Fruit fly (Drosophila melanogaster) whole organism, pupa: ENCODE measurements around the gene Bfc.
A peak's percentile ranks its signal among the peaks of the same experiment; 100 is the strongest.

ENCODE experiments used
- CG13204 ChIP-seq: fragments of 200-800 bp; sonication (Bioruptor generic); optimal IDR thresholded peaks from 2 replicates; lab custom pipeline; 2018; ENCODE audit warnings: missing biosample characterization, mild to moderate bottlenecking, missing genetic modification characterization, moderate library complexity
- CG14655 ChIP-seq: fragments of 200-800 bp; sonication (Bioruptor generic); optimal IDR thresholded peaks from 3 replicates; lab custom pipeline; 2017; ENCODE audit warnings: mild to moderate bottlenecking, missing biosample characterization, missing genetic modification reagents, missing genetic modification characterization
- CG17806 ChIP-seq: fragments of 200-800 bp; sonication (Bioruptor generic); optimal IDR thresholded peaks from 2 replicates; lab custom pipeline; 2018; ENCODE audit warnings: missing biosample characterization, mild to moderate bottlenecking, missing genetic modification characterization, moderate library complexity
- CG32121 ChIP-seq: fragments of 200-800 bp; sonication (Bioruptor generic); IDR thresholded peaks from 2 replicates; pipeline ENCODE4 v1.3.6; 2022; ENCODE audit warnings: missing biosample characterization, missing genetic modification characterization
- CG4496 ChIP-seq: fragments of 200-800 bp; sonication (Bioruptor generic); IDR thresholded peaks from 3 replicates; pipeline ENCODE4 v1.3.6; 2022; ENCODE audit warnings: missing biosample characterization, missing genetic modification characterization
- CG9948 ChIP-seq: fragments of 200-800 bp; sonication (Bioruptor generic); optimal IDR thresholded peaks from 2 replicates; lab custom pipeline; 2018; ENCODE audit warnings: missing biosample characterization, mild to moderate bottlenecking, missing genetic modification characterization, moderate library complexity
- EcR ChIP-seq: fragments of 200-800 bp; sonication (Bioruptor generic); optimal IDR thresholded peaks from 3 replicates; lab custom pipeline; 2019; ENCODE audit warnings: missing biosample characterization, missing genetic modification characterization, mild to moderate bottlenecking, moderate library complexity, missing genetic modification reagents
- Pif1B ChIP-seq: fragments of 200-800 bp; sonication (Bioruptor generic); optimal IDR thresholded peaks from 3 replicates; lab custom pipeline; 2016; ENCODE audit warnings: missing biosample characterization, missing genetic modification characterization
- Snoo ChIP-seq: fragments of 200-800 bp; sonication (Bioruptor generic); optimal IDR thresholded peaks from 3 replicates; lab custom pipeline; 2017; ENCODE audit warnings: missing biosample characterization, mild to moderate bottlenecking, missing genetic modification characterization, inconsistent platforms
- rn ChIP-seq: fragments of 200-800 bp; sonication (Bioruptor generic); IDR thresholded peaks from 2 replicates; pipeline ENCODE4 v1.3.6; 2022; ENCODE audit warnings: missing biosample characterization, missing genetic modification characterization

dm6 chr3L:1295693-1296092 is 45.2 kb downstream of the Bfc start, which contains the start of gene Rabex-5:
- no peak for TF ChIP-seq CG13204 (GFP tag; lab: Kevin White, UChicago)
- TF ChIP-seq CG9948 = no peak
- TF ChIP-seq CG14655 = no peak
- no peak for TF ChIP-seq rn (GFP tag; lab: Robert Waterston, UW)
- TF ChIP-seq Snoo (tag; lab: Kevin White, UChicago) = no peak
- TF ChIP-seq EcR (GFP tag; lab: Kevin White, UChicago) = no peak
- peak; percentile 34; the same call in 1 of the 2 replicates for TF ChIP-seq CG32121 (GFP tag; lab: Robert Waterston, UW)
- no peak for TF ChIP-seq Pif1B (GFP tag; lab: Kevin White, UChicago)
- TF ChIP-seq CG4496 (GFP tag; lab: Robert Waterston, UW) = 0 out of 3 replicates have a peak, but pooled peaks have one; percentile 25
- TF ChIP-seq CG17806 (tag; lab: Kevin White, UChicago) = no peak
